Worm (Caenorhabditis elegans) whole organism, L3 larva: ENCODE results near the gene idpa-2.

ENCODE experiments used
- ZK546.5 ChIP-seq: sonication (generic microtip); optimal IDR thresholded peaks from 2 replicates; lab custom pipeline; 2017; ENCODE audit warnings: missing biosample characterization, missing genetic modification characterization
- aly-2 ChIP-seq: fragments of 150-350 bp; optimal IDR thresholded peaks from 2 replicates; lab custom pipeline; 2014; ENCODE audit warnings: missing biosample characterization, missing genetic modification characterization
- ama-1 ChIP-seq: fragments of 150-350 bp; optimal IDR thresholded peaks from 2 replicates; lab custom pipeline; 2018
- ceh-16 ChIP-seq: sonication (generic microtip); optimal IDR thresholded peaks from 2 replicates; lab custom pipeline; 2017; ENCODE audit warnings: missing biosample characterization, missing genetic modification characterization
- ceh-28 ChIP-seq: fragments of 150-350 bp; optimal IDR thresholded peaks from 2 replicates; lab custom pipeline; 2014; ENCODE audit warnings: missing biosample characterization, missing genetic modification reagents, missing genetic modification characterization
- ceh-82 ChIP-seq: fragments of 150-350 bp; optimal IDR thresholded peaks from 2 replicates; lab custom pipeline; 2014; ENCODE audit warnings: missing biosample characterization, missing genetic modification characterization
- daf-12 ChIP-seq: fragments of 150-350 bp; optimal IDR thresholded peaks from 2 replicates; lab custom pipeline; 2014; ENCODE audit warnings: missing biosample characterization, missing genetic modification reagents, missing genetic modification characterization
- egl-27 ChIP-seq: sonication (generic microtip); optimal IDR thresholded peaks from 4 replicates; lab custom pipeline; 2017; ENCODE audit warnings: missing biosample characterization, missing genetic modification reagents, missing genetic modification characterization
- egl-5 ChIP-seq: fragments of 150-350 bp; optimal IDR thresholded peaks from 2 replicates; lab custom pipeline; 2017; ENCODE audit warnings: missing biosample characterization, missing genetic modification reagents, missing genetic modification characterization, inconsistent platforms
- elt-2 ChIP-seq: sonication (generic microtip); optimal IDR thresholded peaks from 2 replicates; lab custom pipeline; 2016; ENCODE audit warnings: missing genetic modification reagents, mild to moderate bottlenecking, missing genetic modification characterization, missing compliant biosample characterization
- elt-3 ChIP-seq, 3 experiments: fragments of 150-350 bp in 1 of 3; sonication (generic microtip) in 2 of 3; optimal IDR thresholded peaks; 2 replicates in 2 of 3; 4 replicates in 1 of 3; lab custom pipeline; 2014 to 2017; ENCODE audit warnings: missing biosample characterization in 3 of 3, missing genetic modification characterization in 3 of 3
- fkh-10 ChIP-seq: sonication (generic microtip); optimal IDR thresholded peaks from 2 replicates; lab custom pipeline; 2017; ENCODE audit warnings: missing biosample characterization, missing genetic modification reagents, missing genetic modification characterization
- fos-1 ChIP-seq: fragments of 150-350 bp; optimal IDR thresholded peaks from 2 replicates; lab custom pipeline; 2014; ENCODE audit warnings: missing biosample characterization, missing genetic modification characterization
- hmg-11 ChIP-seq: sonication (generic microtip); optimal IDR thresholded peaks from 2 replicates; lab custom pipeline; 2016; ENCODE audit warnings: missing genetic modification characterization, missing compliant biosample characterization
- jun-1 ChIP-seq: fragments of 150-350 bp; optimal IDR thresholded peaks from 2 replicates; lab custom pipeline; 2014; ENCODE audit warnings: missing biosample characterization, missing genetic modification reagents, missing genetic modification characterization
- lin-15B ChIP-seq: fragments of 150-350 bp; optimal IDR thresholded peaks from 2 replicates; lab custom pipeline; 2014; ENCODE audit warnings: missing biosample characterization, missing genetic modification characterization
- lin-39 ChIP-seq: fragments of 150-350 bp; optimal IDR thresholded peaks from 2 replicates; lab custom pipeline; 2018; ENCODE audit warnings: missing biosample characterization, missing genetic modification reagents, missing genetic modification characterization
- mml-1 ChIP-seq: fragments of 150-350 bp; sonication (generic microtip); optimal IDR thresholded peaks from 3 replicates; lab custom pipeline; 2014; ENCODE audit warnings: missing biosample characterization, missing genetic modification characterization
- nfya-1 ChIP-seq: sonication (generic microtip); optimal IDR thresholded peaks from 2 replicates; lab custom pipeline; 2017; ENCODE audit warnings: missing genetic modification characterization, mild to moderate bottlenecking, missing compliant biosample characterization, antibody characterized with exemption, moderate library complexity; ENCODE audit not compliant: insufficient read depth
- nhr-11 ChIP-seq: fragments of 150-350 bp; optimal IDR thresholded peaks from 2 replicates; lab custom pipeline; 2014; ENCODE audit warnings: missing biosample characterization, missing genetic modification characterization
- nhr-237 ChIP-seq: fragments of 150-350 bp; optimal IDR thresholded peaks from 2 replicates; lab custom pipeline; 2014; ENCODE audit warnings: missing biosample characterization, missing genetic modification characterization
- nhr-25 ChIP-seq: sonication (generic microtip); optimal IDR thresholded peaks from 2 replicates; lab custom pipeline; 2017; ENCODE audit warnings: missing biosample characterization, missing genetic modification characterization
- nhr-28 ChIP-seq: fragments of 150-350 bp; optimal IDR thresholded peaks from 2 replicates; lab custom pipeline; 2014; ENCODE audit warnings: missing biosample characterization, missing genetic modification characterization
- nhr-43 ChIP-seq: sonication (generic microtip); optimal IDR thresholded peaks from 2 replicates; lab custom pipeline; 2016; ENCODE audit warnings: mild to moderate bottlenecking, missing genetic modification characterization, missing compliant biosample characterization; ENCODE audit not compliant: poor library complexity, severe bottlenecking
- nhr-76 ChIP-seq: fragments of 150-350 bp; sonication (generic microtip); optimal IDR thresholded peaks from 5 replicates; lab custom pipeline; 2014; ENCODE audit warnings: missing biosample characterization, missing genetic modification characterization
- nhr-77 ChIP-seq: fragments of 150-350 bp; optimal IDR thresholded peaks from 2 replicates; lab custom pipeline; 2014; ENCODE audit warnings: missing biosample characterization, missing genetic modification characterization
- pha-4 ChIP-seq: fragments of 150-350 bp; optimal IDR thresholded peaks from 2 replicates; lab custom pipeline; 2014; ENCODE audit warnings: missing biosample characterization, missing genetic modification reagents, missing genetic modification characterization
- pqm-1 ChIP-seq: fragments of 150-350 bp; optimal IDR thresholded peaks from 2 replicates; lab custom pipeline; 2017; ENCODE audit warnings: missing biosample characterization, missing genetic modification characterization, inconsistent platforms
- sea-2 ChIP-seq: fragments of 150-350 bp; sonication (generic microtip); optimal IDR thresholded peaks from 4 replicates; lab custom pipeline; 2014; ENCODE audit warnings: missing biosample characterization, missing genetic modification reagents, missing genetic modification characterization
- snpc-4 ChIP-seq: fragments of 150-350 bp; optimal IDR thresholded peaks from 2 replicates; lab custom pipeline; 2014; ENCODE audit warnings: missing biosample characterization, missing genetic modification characterization
- tbx-2 ChIP-seq: sonication (generic microtip); optimal IDR thresholded peaks from 2 replicates; lab custom pipeline; 2016; ENCODE audit warnings: mild to moderate bottlenecking, missing genetic modification characterization, missing compliant biosample characterization
- unc-39 ChIP-seq: sonication (generic microtip); optimal IDR thresholded peaks from 4 replicates; lab custom pipeline; 2017; ENCODE audit warnings: missing biosample characterization, missing genetic modification characterization
- unc-62 ChIP-seq: fragments of 150-350 bp; sonication (generic microtip); optimal IDR thresholded peaks from 4 replicates; lab custom pipeline; 2014; ENCODE audit warnings: missing biosample characterization, missing genetic modification reagents, missing genetic modification characterization
- ztf-4 ChIP-seq: fragments of 150-350 bp; optimal IDR thresholded peaks from 2 replicates; lab custom pipeline; 2014; ENCODE audit warnings: missing biosample characterization, missing genetic modification characterization

Gene idpa-2

DNA sequence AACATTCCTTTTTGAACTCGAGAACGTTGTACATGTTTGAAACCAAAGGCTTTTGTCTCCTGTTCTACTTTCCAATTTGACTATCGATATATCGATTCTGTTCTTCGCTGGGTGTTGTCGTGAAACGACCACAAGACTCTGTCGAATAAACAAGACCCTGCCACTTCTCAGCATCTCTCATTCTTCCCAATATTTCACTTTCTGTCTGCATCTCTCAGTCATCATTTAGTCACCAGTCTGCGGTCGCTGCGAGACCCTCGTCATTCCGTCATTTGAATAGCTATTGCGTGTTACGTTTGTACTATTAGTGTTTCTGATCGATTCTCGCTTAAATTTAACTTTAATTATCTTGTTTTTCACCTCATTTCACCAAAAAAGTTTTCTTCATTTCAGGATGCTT is 5.2 kb downstream of the idpa-2 start (continued):
- TF ChIP-seq elt-3 (tag; optimal IDR thresholded peaks at IDR 0.05; lab: Kevin White, UChicago) (peak in 1 of 3 experiments; percentile 57), nfya-1 (tag; lab: Kevin White, UChicago) (peak; percentile 98), aly-2 (peak; percentile 18), lin-15B (peak; percentile 85), ama-1 (peak; percentile 97), ceh-16 (tag; lab: Kevin White, UChicago) (no peak), lin-39 (tag; lab: Kevin White, UChicago) (peak; percentile 96), ztf-4 (tag; lab: Kevin White, UChicago) (peak; percentile 59)
- TF ChIP-seq, all 47 proteins: peak for 31

DNA sequence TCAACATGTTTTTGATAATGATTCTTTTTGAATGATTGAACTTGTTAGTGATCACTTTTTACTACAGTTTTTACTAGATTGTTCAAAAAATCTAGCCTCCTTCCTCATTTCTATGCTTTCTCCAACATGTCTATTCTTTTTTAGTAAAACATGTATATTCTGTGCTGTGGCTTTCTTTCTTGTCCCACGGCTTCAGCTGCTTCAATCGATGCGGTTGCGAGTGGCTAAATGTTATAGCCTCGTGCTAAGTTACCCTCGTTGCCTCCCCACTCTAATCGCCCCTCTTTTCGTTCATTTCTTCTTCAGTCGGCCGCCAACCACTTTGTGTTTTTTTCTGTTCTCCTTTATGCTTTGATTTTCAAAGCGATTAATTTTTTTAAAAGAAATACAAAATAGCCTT is 6.7 kb downstream of the idpa-2 start:
- TF ChIP-seq nhr-77 (tag; lab: Kevin White, UChicago) (no peak), nhr-25 (tag; lab: Kevin White, UChicago) (no peak), nfya-1 (tag; lab: Kevin White, UChicago) (peak; percentile 55), ama-1 (peak; percentile 71), nhr-11 (tag; lab: Kevin White, UChicago) (peak; percentile 1), hmg-11 (tag; lab: Kevin White, UChicago) (peak; percentile 78), egl-5 (peak; percentile 25), snpc-4 (peak; percentile 38)

DNA sequence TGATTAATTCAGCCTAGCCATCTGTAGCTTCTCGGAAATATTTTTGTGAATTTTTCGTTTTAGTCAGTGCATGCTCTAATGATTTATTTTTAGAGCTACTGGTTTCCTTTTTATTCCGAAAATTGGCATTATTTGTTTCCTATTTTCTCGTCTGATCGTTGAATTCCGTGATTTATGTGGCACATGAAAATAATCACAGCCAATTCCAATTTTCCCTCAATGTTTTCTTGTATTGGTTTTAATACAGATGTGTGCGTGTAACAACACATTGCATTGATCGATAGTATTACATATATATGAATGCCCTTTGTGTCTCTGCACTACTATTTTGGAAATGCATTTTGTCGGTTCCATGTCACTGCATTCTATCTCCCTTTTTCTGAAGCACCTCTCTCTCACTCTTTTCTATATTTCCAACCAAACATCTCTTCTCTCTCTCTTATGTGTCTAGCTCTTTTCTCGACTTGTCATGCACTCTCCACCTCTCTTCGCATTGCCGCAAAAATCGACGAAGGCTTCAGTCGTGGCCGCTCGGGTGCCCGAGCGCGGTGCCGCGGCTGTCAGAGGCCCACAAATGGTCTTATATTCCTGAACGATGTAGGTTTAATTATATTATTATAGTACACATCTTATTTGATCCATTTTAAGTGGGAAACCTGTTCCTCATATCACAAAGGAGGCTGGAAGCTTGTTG is 8.2 kb downstream of the idpa-2 start:
- TF ChIP-seq egl-5 (no peak), snpc-4 (no peak), nhr-43 (tag; lab: Kevin White, UChicago) (peak; percentile 13), lin-39 (tag; lab: Kevin White, UChicago) (peak; percentile 67), pha-4 (tag; lab: Kevin White, UChicago) (peak; percentile 38), fkh-10 (GFP tag; lab: Kevin White, UChicago) (no peak), ama-1 (peak; percentile 94), nfya-1 (tag; lab: Kevin White, UChicago) (peak; percentile 81), hmg-11 (tag; lab: Kevin White, UChicago) (peak; percentile 57), lin-15B (no peak), ceh-28 (peak; percentile 9), mml-1 (tag; lab: Kevin White, UChicago) (no peak), elt-2 (tag; lab: Kevin White, UChicago) (peak; percentile 29), aly-2 (no peak), ZK546.5 (no peak), ceh-82 (no peak), pqm-1 (tag; lab: Kevin White, UChicago) (peak; percentile 32), nhr-237 (no peak), ceh-16 (tag; lab: Kevin White, UChicago) (no peak), elt-3 (tag; optimal IDR thresholded peaks at IDR 0.05; lab: Kevin White, UChicago) (no peak), nhr-25 (tag; lab: Kevin White, UChicago) (no peak), unc-39 (no peak), nhr-76 (tag; lab: Kevin White, UChicago) (no peak)

DNA sequence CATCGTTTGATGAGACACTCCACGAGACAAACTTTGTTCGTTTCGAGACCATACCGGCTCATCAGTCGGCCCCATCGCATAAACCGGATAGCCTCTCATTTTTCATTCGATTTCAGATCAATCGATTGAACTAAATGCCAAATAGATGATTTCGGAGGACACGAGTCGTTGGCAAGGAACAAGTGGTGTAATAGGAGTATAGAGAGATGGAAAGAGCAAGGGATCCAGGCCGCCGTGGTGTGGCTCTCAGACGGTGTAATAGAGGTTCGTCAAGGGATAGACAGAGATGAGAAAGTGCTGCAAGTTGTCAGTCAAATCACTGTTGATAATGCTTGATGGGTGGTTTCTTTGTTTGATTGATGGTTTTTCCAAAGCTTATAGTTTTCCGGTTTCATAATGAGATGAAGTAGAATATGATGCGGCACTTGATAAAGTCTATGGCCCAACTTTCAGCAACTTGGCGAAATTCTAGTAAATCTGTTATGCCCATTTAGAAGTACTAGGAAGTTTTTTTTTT is 9.0 kb downstream of the idpa-2 start, which contains the start of gene sgn-1:
Gene sgn-1 (minus strand): TSS at position 220 of the 517 bp plus-strand sequence.
- no peak for TF ChIP-seq elt-2 (tag; lab: Kevin White, UChicago)
- TF ChIP-seq ceh-28 = no peak
- no peak for TF ChIP-seq egl-27 (tag; lab: Kevin White, UChicago)
- TF ChIP-seq elt-3 (tag; optimal IDR thresholded peaks at IDR 0.05; lab: Kevin White, UChicago) = no peak
- no peak for TF ChIP-seq tbx-2 (tag; lab: Kevin White, UChicago)
- TF ChIP-seq unc-62 (GFP tag; lab: Kevin White, UChicago) = no peak
- no peak for TF ChIP-seq jun-1
- TF ChIP-seq pha-4 (tag; lab: Kevin White, UChicago) = no peak
- TF ChIP-seq nhr-11 (tag; lab: Kevin White, UChicago) = no peak
- no peak for TF ChIP-seq egl-5
- TF ChIP-seq nhr-28 = no peak
- no peak for TF ChIP-seq fos-1 (tag; lab: Kevin White, UChicago)
- TF ChIP-seq ama-1 = no peak
- TF ChIP-seq nhr-76 (tag; lab: Kevin White, UChicago) = no peak
- no peak for TF ChIP-seq sea-2 (GFP tag; lab: Kevin White, UChicago)
- no peak for TF ChIP-seq nfya-1 (tag; lab: Kevin White, UChicago)
- TF ChIP-seq aly-2 = no peak
- no peak for TF ChIP-seq daf-12 (tag; lab: Kevin White, UChicago)
